Fruit fly (Drosophila melanogaster) whole organism, wandering third instar larva: Measurements from ENCODE around the gene klu.

Source experiments
- Abd-B ChIP-seq: fragments of >200 bp; optimal IDR thresholded peaks from 2 replicates; lab custom pipeline; 2017; ENCODE audit warnings: missing biosample characterization, missing genetic modification characterization
- CG9705 ChIP-seq: fragments of 200-800 bp; sonication (Bioruptor generic); optimal IDR thresholded peaks from 2 replicates; lab custom pipeline; 2018; ENCODE audit warnings: missing biosample characterization, mild to moderate bottlenecking, missing genetic modification characterization
- CrebA ChIP-seq: fragments of 200-800 bp; sonication (Bioruptor generic); optimal IDR thresholded peaks from 2 replicates; lab custom pipeline; 2016; ENCODE audit warnings: missing biosample characterization, mild to moderate bottlenecking, missing genetic modification characterization, borderline replicate concordance
- Dfd ChIP-seq: fragments of >200 bp; optimal IDR thresholded peaks from 2 replicates; lab custom pipeline; 2017; ENCODE audit warnings: missing biosample characterization, missing genetic modification characterization
- Dif ChIP-seq: fragments of 200-275, 200-300 bp; sonication (Bioruptor generic); optimal IDR thresholded peaks from 2 replicates; lab custom pipeline; 2018; ENCODE audit warnings: missing biosample characterization, missing genetic modification characterization; ENCODE audit not compliant: partially characterized antibody
- GATAd ChIP-seq: sonication (Bioruptor generic); optimal IDR thresholded peaks from 2 replicates; lab custom pipeline; 2016; ENCODE audit warnings: missing biosample characterization, missing genetic modification characterization
- HLH106 ChIP-seq: fragments of 200-800 bp; optimal IDR thresholded peaks from 3 replicates; lab custom pipeline; 2019; ENCODE audit warnings: missing biosample characterization, mild to moderate bottlenecking, missing genetic modification characterization, moderate library complexity
- Hnf4 ChIP-seq: fragments of 200-800 bp; sonication (Bioruptor generic); optimal IDR thresholded peaks from 2 replicates; lab custom pipeline; 2016; ENCODE audit warnings: missing biosample characterization, mild to moderate bottlenecking, missing genetic modification characterization
- Hr78 ChIP-seq: fragments of >200 bp; optimal IDR thresholded peaks from 2 replicates; lab custom pipeline; 2017; ENCODE audit warnings: missing biosample characterization, missing genetic modification characterization
- Hr83 ChIP-seq: fragments of 200-300 bp; sonication (Bioruptor generic); optimal IDR thresholded peaks from 2 replicates; lab custom pipeline; 2016; ENCODE audit warnings: missing biosample characterization, mild to moderate bottlenecking, missing genetic modification characterization, moderate library complexity; ENCODE audit not compliant: poor library complexity, severe bottlenecking
- Jra ChIP-seq: sonication (Bioruptor generic); optimal IDR thresholded peaks from 2 replicates; lab custom pipeline; 2016; ENCODE audit warnings: missing biosample characterization, missing genetic modification characterization
- Mio ChIP-seq: sonication (Bioruptor generic); optimal IDR thresholded peaks from 2 replicates; lab custom pipeline; 2016; ENCODE audit warnings: missing biosample characterization, missing genetic modification characterization
- Myc ChIP-seq: fragments of >200 bp; optimal IDR thresholded peaks from 2 replicates; lab custom pipeline; 2017
- N ChIP-seq: fragments of >200 bp; optimal IDR thresholded peaks from 2 replicates; lab custom pipeline; 2018; ENCODE audit warnings: missing biosample characterization, missing external identifiers, missing genetic modification characterization
- OdsH ChIP-seq: fragments of 200-800 bp; sonication (Bioruptor generic); optimal IDR thresholded peaks from 2 replicates; lab custom pipeline; 2016; ENCODE audit warnings: missing biosample characterization, mild to moderate bottlenecking, missing genetic modification characterization
- Rel ChIP-seq, 2 experiments: fragments of 200-800 bp; sonication (Bioruptor generic) in 1 of 2; optimal IDR thresholded peaks; 2 replicates in 1 of 2; 3 replicates in 1 of 2; lab custom pipeline; 2016 to 2019; ENCODE audit warnings: mild to moderate bottlenecking in 2 of 2, missing biosample characterization in 2 of 2, missing genetic modification characterization in 2 of 2, moderate library complexity in 1 of 2
- Sp1 ChIP-seq: fragments of 200-800 bp; sonication (Bioruptor generic); optimal IDR thresholded peaks from 3 replicates; lab custom pipeline; 2019; ENCODE audit warnings: missing biosample characterization, mild to moderate bottlenecking, missing genetic modification characterization, moderate library complexity
- Vsx2 ChIP-seq: fragments of 200-300, 225-300 bp; sonication (Bioruptor generic); optimal IDR thresholded peaks from 2 replicates; lab custom pipeline; 2018; ENCODE audit warnings: missing biosample characterization, missing genetic modification characterization; ENCODE audit not compliant: partially characterized antibody
- br ChIP-seq: fragments of 200-800 bp; sonication (Bioruptor generic); optimal IDR thresholded peaks from 2 replicates; lab custom pipeline; 2016; ENCODE audit warnings: missing biosample characterization, missing genetic modification characterization
- brk ChIP-seq: fragments of 200-800 bp; sonication (Bioruptor generic); optimal IDR thresholded peaks from 2 replicates; lab custom pipeline; 2016; ENCODE audit warnings: missing biosample characterization, mild to moderate bottlenecking, missing genetic modification characterization
- dl ChIP-seq, 2 experiments: fragments of 175-275, 200-275 bp in 1 of 2; fragments of 200-275 bp in 1 of 2; sonication (Bioruptor generic); optimal IDR thresholded peaks; lab custom pipeline; 2018; ENCODE audit warnings: mild to moderate bottlenecking in 2 of 2, missing biosample characterization in 2 of 2, missing genetic modification characterization in 2 of 2, moderate library complexity in 2 of 2; ENCODE audit not compliant: partially characterized antibody in 2 of 2, insufficient read depth in 1 of 2
- dmrt93B ChIP-seq: fragments of 200-800 bp; sonication (Bioruptor generic); optimal IDR thresholded peaks from 2 replicates; lab custom pipeline; 2018; ENCODE audit warnings: missing biosample characterization, mild to moderate bottlenecking, missing genetic modification characterization
- dsf ChIP-seq: sonication (Bioruptor generic); optimal IDR thresholded peaks from 2 replicates; lab custom pipeline; 2016; ENCODE audit warnings: missing biosample characterization, missing genetic modification characterization, borderline replicate concordance
- ey ChIP-seq: fragments of 200-800 bp; sonication (Bioruptor generic); optimal IDR thresholded peaks from 2 replicates; lab custom pipeline; 2016; ENCODE audit warnings: missing biosample characterization, missing genetic modification characterization
- foxo ChIP-seq, 2 experiments: fragments of 200-800 bp; sonication (Bioruptor generic); optimal IDR thresholded peaks; 2 replicates in 1 of 2; 3 replicates in 1 of 2; lab custom pipeline; 2016 to 2017; ENCODE audit warnings: missing biosample characterization in 2 of 2, missing genetic modification characterization in 2 of 2
- fru ChIP-seq: fragments of 200-800 bp; sonication (Bioruptor generic); optimal IDR thresholded peaks from 3 replicates; lab custom pipeline; 2016; ENCODE audit warnings: missing biosample characterization, mild to moderate bottlenecking, missing genetic modification characterization
- h ChIP-seq: fragments of 200-800 bp; sonication (Bioruptor generic); optimal IDR thresholded peaks from 3 replicates; lab custom pipeline; 2016; ENCODE audit warnings: missing biosample characterization, mild to moderate bottlenecking, missing genetic modification characterization
- jim ChIP-seq: fragments of 175-275, 200-325 bp; sonication (Bioruptor generic); optimal IDR thresholded peaks from 2 replicates; lab custom pipeline; 2016; ENCODE audit warnings: missing biosample characterization, mild to moderate bottlenecking, missing genetic modification characterization
- lola ChIP-seq: fragments of >200 bp; optimal IDR thresholded peaks from 2 replicates; lab custom pipeline; 2017; ENCODE audit warnings: missing biosample characterization, missing genetic modification characterization
- psq ChIP-seq: fragments of 200-800 bp; sonication (Bioruptor generic); optimal IDR thresholded peaks from 3 replicates; lab custom pipeline; 2017; ENCODE audit warnings: missing biosample characterization, mild to moderate bottlenecking, missing genetic modification characterization, moderate library complexity
- rgr ChIP-seq: fragments of 200-800 bp; sonication (Bioruptor generic); optimal IDR thresholded peaks from 3 replicates; lab custom pipeline; 2016; ENCODE audit warnings: missing biosample characterization, mild to moderate bottlenecking, missing genetic modification characterization
- sage ChIP-seq: fragments of 200-800 bp; sonication (Bioruptor generic); optimal IDR thresholded peaks from 2 replicates; lab custom pipeline; 2016; ENCODE audit warnings: missing biosample characterization, mild to moderate bottlenecking, missing genetic modification characterization
- sv ChIP-seq: fragments of 200-800 bp; sonication (Bioruptor generic); optimal IDR thresholded peaks from 3 replicates; lab custom pipeline; 2016; ENCODE audit warnings: missing biosample characterization, missing genetic modification characterization
- usp ChIP-seq: fragments of >200 bp; optimal IDR thresholded peaks from 2 replicates; lab custom pipeline; 2017; ENCODE audit warnings: missing biosample characterization, missing genetic modification characterization
- woc ChIP-seq: sonication (Bioruptor generic); optimal IDR thresholded peaks from 2 replicates; lab custom pipeline; 2016; ENCODE audit warnings: missing biosample characterization, mild to moderate bottlenecking, missing genetic modification characterization

klu gene

dm6 chr3L:11015203-11015602, 6.2 kb upstream of the klu start:
- TF ChIP-seq sv (GFP tag; lab: Kevin White, UChicago) (no peak), Dif (no peak), Abd-B (no peak), OdsH (GFP tag; lab: Kevin White, UChicago) (no peak), Vsx2 (GFP tag; lab: Kevin White, UChicago) (no peak), foxo (GFP tag; optimal IDR thresholded peaks at IDR 0.05; lab: Kevin White, UChicago) (no peak), dmrt93B (no peak), Hnf4 (no peak)

- no peak for TF ChIP-seq Hr78 (GFP tag; lab: Kevin White, UChicago)
- TF ChIP-seq Dif: no peak
- no peak for TF ChIP-seq Hnf4
- no peak for TF ChIP-seq CrebA (GFP tag; lab: Kevin White, UChicago)
- no peak for TF ChIP-seq dsf
- TF ChIP-seq woc (GFP tag; lab: Kevin White, UChicago): no peak
- TF ChIP-seq psq (GFP tag; lab: Kevin White, UChicago): no peak
- no peak for TF ChIP-seq Mio (GFP tag; lab: Kevin White, UChicago)
- no peak for TF ChIP-seq sage (GFP tag; lab: Kevin White, UChicago)
- no peak for TF ChIP-seq ey (GFP tag; lab: Kevin White, UChicago)
- no peak for TF ChIP-seq lola (GFP tag; lab: Kevin White, UChicago)
- TF ChIP-seq Dfd (GFP tag; lab: Kevin White, UChicago): no peak
- no peak for TF ChIP-seq Jra (GFP tag; lab: Kevin White, UChicago)
These were observed 2.7 kb upstream of the klu start for dm6 chr3L:11011610-11012202.

dm6 chr3L:11010410-11010827, 1.4 kb upstream of the klu start:
- TF ChIP-seq Jra (GFP tag; lab: Kevin White, UChicago) (peak; percentile 63), jim (peak; percentile 72), Rel (GFP tag; optimal IDR thresholded peaks at IDR 0.05; lab: Kevin White, UChicago) (peak; percentile 77), Rel (tag; optimal IDR thresholded peaks at IDR 0.05; lab: Kevin White, UChicago) (no peak), woc (GFP tag; lab: Kevin White, UChicago) (no peak), Hr83 (GFP tag; lab: Kevin White, UChicago) (peak; percentile 59), dl (GFP tag; optimal IDR thresholded peaks at IDR 0.05; lab: Kevin White, UChicago; ENCODE audit: insufficient read depth in 1 of 2, partially characterized antibody in 2 of 2) (peak; percentile 96), CrebA (GFP tag; lab: Kevin White, UChicago) (peak; percentile 75), lola (GFP tag; lab: Kevin White, UChicago) (no peak), Dif (peak; percentile 98), foxo (GFP tag; optimal IDR thresholded peaks at IDR 0.05; lab: Kevin White, UChicago) (peak in 1 of 2 experiments; percentile 79), N (peak; percentile 42), brk (GFP tag; lab: Kevin White, UChicago) (peak; percentile 42), psq (GFP tag; lab: Kevin White, UChicago) (peak; percentile 31), br (GFP tag; lab: Kevin White, UChicago) (peak; percentile 50), HLH106 (peak; percentile 9), sage (GFP tag; lab: Kevin White, UChicago) (no peak), Myc (lab: Kevin White, UChicago) (no peak), Abd-B (peak; percentile 37), Hnf4 (peak; percentile 11), GATAd (GFP tag; lab: Kevin White, UChicago) (no peak), dmrt93B (peak; percentile 12), rgr (GFP tag; lab: Kevin White, UChicago) (peak; percentile 28), h (peak; percentile 61), Hr78 (GFP tag; lab: Kevin White, UChicago) (peak; percentile 32), Mio (GFP tag; lab: Kevin White, UChicago) (no peak), fru (GFP tag; lab: Kevin White, UChicago) (peak; percentile 33), usp (no peak), Sp1 (peak; percentile 82), OdsH (GFP tag; lab: Kevin White, UChicago) (peak; percentile 57), CG9705 (peak; percentile 42), Vsx2 (GFP tag; lab: Kevin White, UChicago) (peak; percentile 91)
